Worm (Caenorhabditis elegans): Measurements from ENCODE around the gene F44D12.2.

DNA sequence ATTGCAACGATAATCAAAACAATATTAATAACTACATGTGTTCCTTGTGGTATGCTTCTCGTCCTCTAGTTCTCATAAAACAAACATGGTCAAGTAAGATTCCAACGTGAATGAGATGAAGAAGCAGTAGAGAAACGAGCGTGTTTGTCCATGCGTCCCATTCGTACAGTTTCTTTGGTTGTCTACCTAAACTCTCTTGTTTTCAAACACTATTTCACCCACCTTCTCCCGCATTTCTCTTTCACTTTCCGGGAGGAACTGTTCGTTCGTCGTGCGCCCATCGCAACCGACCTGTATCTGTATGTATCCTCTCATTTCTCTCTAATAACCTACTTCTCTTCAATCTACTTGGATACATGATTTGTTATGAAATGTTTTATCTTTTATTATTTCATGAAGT lies 9.8 kb downstream of the F44D12.2 start:
- TF ChIP-seq B0310.2 (tag; optimal IDR thresholded peaks at IDR 0.05), result no peak
- TF ChIP-seq flt-1 (GFP tag; IDR thresholded peaks at IDR 0.05), result no peak
- TF ChIP-seq tbx-37 (GFP tag; conservative IDR thresholded peaks at IDR 0.05), result no peak
- no peak for TF ChIP-seq ama-1 (optimal IDR thresholded peaks at IDR 0.05)
- no peak for TF ChIP-seq ceh-36 (tag; optimal IDR thresholded peaks at IDR 0.05)
- TF ChIP-seq sea-1 (GFP tag; conservative IDR thresholded peaks at IDR 0.05), result no peak
- TF ChIP-seq hnd-1 (tag; optimal IDR thresholded peaks at IDR 0.05), result no peak
- TF ChIP-seq scrt-1 (GFP tag; IDR thresholded peaks at IDR 0.05), result no peak
- TF ChIP-seq ets-7 (tag; optimal IDR thresholded peaks at IDR 0.05), result no peak
- no peak for TF ChIP-seq hmbx-1 (tag; optimal IDR thresholded peaks at IDR 0.05)
- TF ChIP-seq aly-1 (tag; optimal IDR thresholded peaks at IDR 0.05), result no peak
- TF ChIP-seq pes-1 (GFP tag; IDR thresholded peaks at IDR 0.05), result no peak
- TF ChIP-seq ceh-13 (GFP tag; optimal IDR thresholded peaks at IDR 0.05), result no peak

All from whole organism, early embryonic.